Fruit fly (Drosophila melanogaster): Measurements from ENCODE around the gene CG12093.

- TF ChIP-seq fd96Ca (GFP tag; IDR thresholded peaks at IDR 0.05) (peak; percentile 84), Pif1B (GFP tag; optimal IDR thresholded peaks at IDR 0.05) (peak; percentile 52), CG14655 (GFP tag; optimal IDR thresholded peaks at IDR 0.05) (peak; percentile 49), EcR (GFP tag; optimal IDR thresholded peaks at IDR 0.05) (no peak), Pif1A (GFP tag; optimal IDR thresholded peaks at IDR 0.05) (peak; percentile 53), D1 (tag; optimal IDR thresholded peaks at IDR 0.05) (no peak)
These were observed 26.5 kb upstream of the CG12093 start for dm6 chr3L:2800329-2800728.
